Fruit fly (Drosophila melanogaster) whole organism, embryonic: Measurements from ENCODE around the gene CG14194.

Experiments
- CG10959 ChIP-seq: fragments of 200-800 bp; sonication (Bioruptor generic); IDR thresholded peaks from 2 replicates; pipeline ENCODE4 v1.3.6; 2022; ENCODE audit warnings: missing biosample characterization, missing genetic modification characterization
- CG11560 ChIP-seq: fragments of 200-800 bp; sonication (Bioruptor generic); IDR thresholded peaks from 3 replicates; pipeline ENCODE4 v1.3.6; 2022; ENCODE audit warnings: missing biosample characterization, missing genetic modification characterization
- CG17328 ChIP-seq: fragments of 200-800 bp; sonication (Bioruptor generic); IDR thresholded peaks from 2 replicates; pipeline ENCODE4 v1.3.6; 2022; ENCODE audit warnings: missing biosample characterization, missing genetic modification characterization
- CG17802 ChIP-seq: fragments of 200-800 bp; sonication (Bioruptor generic); optimal IDR thresholded peaks from 2 replicates; lab custom pipeline; 2018; ENCODE audit warnings: missing biosample characterization, mild to moderate bottlenecking, missing genetic modification characterization, moderate library complexity
- CG2678 ChIP-seq: fragments of 200-800 bp; sonication (Bioruptor generic); optimal IDR thresholded peaks from 3 replicates; lab custom pipeline; 2019; ENCODE audit warnings: missing biosample characterization, mild to moderate bottlenecking, missing genetic modification characterization, moderate library complexity
- CG42726 ChIP-seq: fragments of 200-800 bp; sonication (Bioruptor generic); IDR thresholded peaks from 2 replicates; pipeline ENCODE4 v1.3.6; 2022; ENCODE audit warnings: missing biosample characterization, missing genetic modification characterization; ENCODE audit not compliant: partially characterized antibody
- CG5180 ChIP-seq: fragments of 200-800 bp; sonication (Bioruptor generic); optimal IDR thresholded peaks from 3 replicates; lab custom pipeline; 2017; ENCODE audit warnings: missing biosample characterization, missing genetic modification characterization, mild to moderate bottlenecking, moderate library complexity, missing genetic modification reagents
- CG5953 ChIP-seq: fragments of 200-800 bp; sonication (Bioruptor generic); IDR thresholded peaks from 2 replicates; pipeline ENCODE4 v1.3.6; 2022; ENCODE audit warnings: missing biosample characterization, missing genetic modification characterization
- CG6254 ChIP-seq: fragments of 200-800 bp; sonication (Bioruptor generic); optimal IDR thresholded peaks from 3 replicates; lab custom pipeline; 2017; ENCODE audit warnings: mild to moderate bottlenecking, missing biosample characterization, missing genetic modification reagents, missing genetic modification characterization
- CG6791 ChIP-seq: fragments of 200-800 bp; sonication (Bioruptor generic); IDR thresholded peaks from 3 replicates; pipeline ENCODE4 v1.3.6; 2022; ENCODE audit warnings: missing biosample characterization, missing genetic modification characterization; ENCODE audit not compliant: partially characterized antibody
- CG6813 ChIP-seq: fragments of 200-800 bp; sonication (Bioruptor generic); optimal IDR thresholded peaks from 2 replicates; lab custom pipeline; 2017; ENCODE audit warnings: missing biosample characterization, missing genetic modification characterization, mild to moderate bottlenecking, moderate library complexity, missing genetic modification reagents
- CG7556 ChIP-seq: fragments of 200-800 bp; sonication (Bioruptor generic); optimal IDR thresholded peaks from 2 replicates; lab custom pipeline; 2017; ENCODE audit warnings: missing biosample characterization, mild to moderate bottlenecking, missing genetic modification characterization
- CG8388 ChIP-seq: fragments of 200-800 bp; sonication (Bioruptor generic); optimal IDR thresholded peaks from 2 replicates; lab custom pipeline; 2019; ENCODE audit warnings: missing biosample characterization, mild to moderate bottlenecking, missing genetic modification characterization, moderate library complexity
- CG9932 ChIP-seq: fragments of 200-800 bp; sonication (Bioruptor generic); IDR thresholded peaks from 2 replicates; pipeline ENCODE4 v1.3.6; 2022; ENCODE audit warnings: missing biosample characterization, missing genetic modification characterization
- Dfd ChIP-seq, 2 experiments: fragments of >200 bp; optimal IDR thresholded peaks; 2 replicates each; lab custom pipeline; 2017; ENCODE audit warnings: missing biosample characterization in 2 of 2, missing genetic modification characterization in 2 of 2
- Dp ChIP-seq: fragments of 200-800 bp; sonication (Bioruptor generic); optimal IDR thresholded peaks from 2 replicates; lab custom pipeline; 2018; ENCODE audit warnings: missing biosample characterization, mild to moderate bottlenecking, missing genetic modification characterization, moderate library complexity
- Eip74EF ChIP-seq, 2 experiments: fragments of 200-800 bp in 1 of 2; fragments of >200 bp in 1 of 2; sonication (Bioruptor generic) in 1 of 2; optimal IDR thresholded peaks; 2 replicates each; lab custom pipeline; 2017 to 2019; ENCODE audit warnings: missing biosample characterization in 2 of 2, missing genetic modification characterization in 2 of 2, mild to moderate bottlenecking in 1 of 2, moderate library complexity in 1 of 2
- Gug ChIP-seq: fragments of 200-800 bp; sonication (Bioruptor generic); IDR thresholded peaks from 4 replicates; pipeline ENCODE4 v1.3.6; 2022; ENCODE audit warnings: missing biosample characterization, missing genetic modification characterization
- HLH4C ChIP-seq: fragments of 200-800 bp; sonication (Bioruptor generic); IDR thresholded peaks from 3 replicates; pipeline ENCODE4 v1.3.6; 2022; ENCODE audit warnings: missing biosample characterization, missing genetic modification characterization; ENCODE audit not compliant: partially characterized antibody
- HLHmδ ChIP-seq: fragments of 200-800 bp; sonication (Bioruptor generic); optimal IDR thresholded peaks from 2 replicates; lab custom pipeline; 2018; ENCODE audit warnings: missing biosample characterization, mild to moderate bottlenecking, missing genetic modification characterization, moderate library complexity
- Hr39 ChIP-seq: fragments of >200 bp; optimal IDR thresholded peaks from 2 replicates; lab custom pipeline; 2017
- Lim3 ChIP-seq: fragments of 200-800 bp; sonication (Bioruptor generic); IDR thresholded peaks from 2 replicates; pipeline ENCODE4 v1.3.6; 2022; ENCODE audit warnings: missing biosample characterization, missing genetic modification characterization
- NK7.1 ChIP-seq: fragments of 200-800 bp; sonication (Bioruptor generic); optimal IDR thresholded peaks from 3 replicates; lab custom pipeline; 2016; ENCODE audit warnings: missing biosample characterization, missing genetic modification characterization
- Nf-YB ChIP-seq: fragments of 200-800 bp; sonication (Bioruptor generic); optimal IDR thresholded peaks from 3 replicates; lab custom pipeline; 2019; ENCODE audit warnings: missing biosample characterization, mild to moderate bottlenecking, missing genetic modification characterization, moderate library complexity
- Sox102F ChIP-seq: fragments of 200-800 bp; sonication (Bioruptor generic); optimal IDR thresholded peaks from 2 replicates; lab custom pipeline; 2018; ENCODE audit warnings: missing biosample characterization, mild to moderate bottlenecking, missing genetic modification characterization, moderate library complexity
- Stat92E ChIP-seq, 3 experiments: fragments of >200 bp in 2 of 3; fragments of 200-800 bp in 1 of 3; sonication (Bioruptor generic) in 1 of 3; optimal IDR thresholded peaks; 2 replicates each; lab custom pipeline; 2017 to 2019; ENCODE audit warnings: missing biosample characterization in 3 of 3, missing genetic modification characterization in 3 of 3, mild to moderate bottlenecking in 1 of 3, moderate library complexity in 1 of 3
- TFAM ChIP-seq: fragments of 200-800 bp; sonication (Bioruptor generic); optimal IDR thresholded peaks from 2 replicates; lab custom pipeline; 2017; ENCODE audit warnings: missing biosample characterization, missing genetic modification characterization, inconsistent platforms
- ac ChIP-seq: fragments of 200-800 bp; sonication (Bioruptor generic); optimal IDR thresholded peaks from 3 replicates; lab custom pipeline; 2017; ENCODE audit warnings: missing biosample characterization, mild to moderate bottlenecking, missing genetic modification characterization
- al ChIP-seq: fragments of 200-800 bp; sonication (Bioruptor generic); IDR thresholded peaks from 2 replicates; pipeline ENCODE4 v1.3.6; 2022; ENCODE audit warnings: missing biosample characterization, missing genetic modification characterization
- bsh ChIP-seq, 2 experiments: fragments of 200-800 bp; sonication (Bioruptor generic); optimal IDR thresholded peaks; 2 replicates each; lab custom pipeline; 2017 to 2018; ENCODE audit warnings: mild to moderate bottlenecking in 2 of 2, missing biosample characterization in 2 of 2, missing genetic modification characterization in 2 of 2, moderate library complexity in 1 of 2
- cg ChIP-seq: fragments of 200-800 bp; sonication (Bioruptor generic); optimal IDR thresholded peaks from 3 replicates; lab custom pipeline; 2019; ENCODE audit warnings: missing biosample characterization, mild to moderate bottlenecking, missing genetic modification characterization, moderate library complexity
- chif ChIP-seq, 2 experiments: fragments of 200-800 bp; sonication (Bioruptor generic); optimal IDR thresholded peaks; 3 replicates each; lab custom pipeline; 2016; ENCODE audit warnings: missing biosample characterization in 2 of 2, missing genetic modification characterization in 2 of 2
- chm ChIP-seq: fragments of 200-800 bp; sonication (Bioruptor generic); IDR thresholded peaks from 2 replicates; pipeline ENCODE4 v1.3.6; 2022; ENCODE audit warnings: missing biosample characterization, missing genetic modification characterization
- crol ChIP-seq: fragments of 200-800 bp; sonication (Bioruptor generic); IDR thresholded peaks from 2 replicates; pipeline ENCODE4 v1.3.6; 2022; ENCODE audit warnings: missing biosample characterization, missing genetic modification characterization
- da ChIP-seq: fragments of 200-800 bp; sonication (Bioruptor generic); optimal IDR thresholded peaks from 2 replicates; lab custom pipeline; 2016; ENCODE audit warnings: missing biosample characterization, missing genetic modification characterization
- fd64A ChIP-seq: fragments of 200-800 bp; sonication (Bioruptor generic); optimal IDR thresholded peaks from 3 replicates; lab custom pipeline; 2018; ENCODE audit warnings: missing biosample characterization, mild to moderate bottlenecking, missing genetic modification characterization
- gt ChIP-seq: fragments of 200-800 bp; sonication (Bioruptor generic); IDR thresholded peaks from 2 replicates; pipeline ENCODE4 v1.3.6; 2022; ENCODE audit warnings: missing biosample characterization, missing genetic modification characterization
- insv ChIP-seq, 2 experiments: fragments of 200-800 bp; sonication (Bioruptor generic); optimal IDR thresholded peaks; 3 replicates each; lab custom pipeline; 2016 to 2018; ENCODE audit warnings: missing biosample characterization in 2 of 2, missing genetic modification characterization in 2 of 2
- jing ChIP-seq: fragments of 200-800 bp; sonication (Bioruptor generic); optimal IDR thresholded peaks from 2 replicates; lab custom pipeline; 2018; ENCODE audit warnings: missing biosample characterization, mild to moderate bottlenecking, missing genetic modification characterization
- maf-S ChIP-seq: fragments of 200-800 bp; sonication (Bioruptor generic); optimal IDR thresholded peaks from 2 replicates; lab custom pipeline; 2016; ENCODE audit warnings: missing biosample characterization, missing genetic modification characterization
- nom ChIP-seq: fragments of 200-800 bp; sonication (Bioruptor generic); optimal IDR thresholded peaks from 2 replicates; lab custom pipeline; 2017; ENCODE audit warnings: missing biosample characterization, missing genetic modification characterization, mild to moderate bottlenecking, moderate library complexity, missing genetic modification reagents
- pfk ChIP-seq: fragments of 200-800 bp; sonication (Bioruptor generic); optimal IDR thresholded peaks from 2 replicates; lab custom pipeline; 2018; ENCODE audit warnings: missing biosample characterization, mild to moderate bottlenecking, missing genetic modification characterization, moderate library complexity
- phol ChIP-seq: fragments of 200-800 bp; sonication (Bioruptor generic); optimal IDR thresholded peaks from 3 replicates; lab custom pipeline; 2018; ENCODE audit warnings: missing biosample characterization, mild to moderate bottlenecking, missing genetic modification characterization, moderate library complexity
- sim ChIP-seq: fragments of 200-800 bp; sonication (Bioruptor generic); IDR thresholded peaks from 2 replicates; pipeline ENCODE4 v1.3.6; 2022; ENCODE audit warnings: missing biosample characterization, missing genetic modification characterization
- sna ChIP-seq: fragments of 200-800 bp; sonication (Bioruptor generic); IDR thresholded peaks from 2 replicates; pipeline ENCODE4 v1.3.6; 2022; ENCODE audit warnings: missing biosample characterization, missing genetic modification characterization; ENCODE audit not compliant: partially characterized antibody
- toy ChIP-seq: fragments of 200-800 bp; sonication (Bioruptor generic); IDR thresholded peaks from 2 replicates; pipeline ENCODE4 v1.3.6; 2022; ENCODE audit warnings: missing biosample characterization, missing genetic modification characterization
- trh ChIP-seq: fragments of 200-800 bp; sonication (Bioruptor generic); optimal IDR thresholded peaks from 2 replicates; lab custom pipeline; 2016; ENCODE audit warnings: missing biosample characterization, missing genetic modification characterization
- ttk ChIP-seq: fragments of 200-800 bp; sonication (Bioruptor generic); IDR thresholded peaks from 2 replicates; pipeline ENCODE4 v2.1.2; 2022; ENCODE audit warnings: missing biosample characterization, missing genetic modification characterization
- twi ChIP-seq: fragments of 200-800 bp; optimal IDR thresholded peaks from 2 replicates; lab custom pipeline; 2019; ENCODE audit warnings: missing biosample characterization, mild to moderate bottlenecking, missing genetic modification characterization, moderate library complexity
- usp ChIP-seq: fragments of >200 bp; optimal IDR thresholded peaks from 2 replicates; lab custom pipeline; 2017; ENCODE audit warnings: missing biosample characterization, missing genetic modification characterization

The CG14194 gene

DNA sequence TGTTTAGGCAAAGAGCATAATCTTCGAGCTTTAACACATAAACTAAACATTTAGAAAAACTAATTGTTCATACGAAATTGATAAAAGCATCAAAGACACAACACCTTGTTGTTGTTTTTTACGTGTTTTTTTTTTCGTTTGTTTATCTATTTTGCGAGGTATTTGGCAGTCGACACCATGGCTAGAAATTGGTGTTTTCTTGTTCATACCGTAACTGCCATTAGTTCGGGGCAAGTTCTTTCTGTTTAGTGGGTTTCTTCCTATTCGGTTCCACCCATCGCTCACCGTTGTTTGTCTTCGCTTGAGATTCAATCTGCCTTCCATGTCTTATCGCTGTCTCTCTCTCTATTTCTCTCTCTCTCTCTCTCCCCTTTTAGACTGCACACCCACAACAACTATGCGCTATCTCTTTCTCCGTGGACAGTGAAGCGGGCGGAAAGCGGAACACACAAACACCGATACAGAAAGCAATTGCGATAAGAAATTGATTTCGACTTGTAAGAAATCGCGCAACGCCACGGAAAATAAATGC, 46.9 kb upstream of the CG14194 start (continued):
- TF ChIP-seq Lim3 (GFP tag; lab: Robert Waterston, UW) = no peak
- no peak for TF ChIP-seq gt
- TF ChIP-seq ac (GFP tag; lab: Kevin White, UChicago) = no peak
- TF ChIP-seq Stat92E (GFP tag; optimal IDR thresholded peaks at IDR 0.05; lab: Kevin White, UChicago) = no peak
- peak in 1 of 2 experiments; percentile 23 for TF ChIP-seq bsh (GFP tag; optimal IDR thresholded peaks at IDR 0.05; lab: Kevin White, UChicago)
- TF ChIP-seq Dfd (GFP tag; optimal IDR thresholded peaks at IDR 0.05; lab: Kevin White, UChicago) = no peak
- no peak for TF ChIP-seq Dp (GFP tag; lab: Kevin White, UChicago)
- TF ChIP-seq CG17328 = 0 out of 2 replicates have a peak, but pooled peaks have one; percentile 12
- TF ChIP-seq cg (GFP tag; lab: Kevin White, UChicago) = peak; percentile 45
- TF ChIP-seq twi (tag; lab: Kevin White, UChicago) = no peak
- TF ChIP-seq HLH4C (GFP tag; lab: Robert Waterston, UW) = no peak
- TF ChIP-seq al = no peak
- TF ChIP-seq chm = 0 out of 2 replicates have a peak, but pooled peaks have one; percentile 24
- no peak for TF ChIP-seq HLHmδ (GFP tag; lab: Kevin White, UChicago)
- TF ChIP-seq sim (GFP tag; lab: Robert Waterston, UW) = no peak
- no peak for TF ChIP-seq CG6813 (GFP tag; lab: Kevin White, UChicago)
- TF ChIP-seq CG9932 (GFP tag; lab: Robert Waterston, UW) = no peak
- TF ChIP-seq phol (tag; lab: Kevin White, UChicago) = peak; percentile 16
- no peak for TF ChIP-seq toy
- no peak for TF ChIP-seq CG8388 (GFP tag; lab: Kevin White, UChicago)
- no peak for TF ChIP-seq Nf-YB (GFP tag; lab: Kevin White, UChicago)
- no peak for TF ChIP-seq insv (GFP tag; optimal IDR thresholded peaks at IDR 0.05; lab: Kevin White, UChicago)
- no peak for TF ChIP-seq Hr39 (lab: Kevin White, UChicago)
- TF ChIP-seq CG10959 = no peak
- TF ChIP-seq CG7556 (GFP tag; lab: Kevin White, UChicago) = no peak
- no peak for TF ChIP-seq nom (GFP tag; lab: Kevin White, UChicago)
- TF ChIP-seq maf-S = no peak
- no peak for TF ChIP-seq fd64A (GFP tag; lab: Kevin White, UChicago)
- peak; percentile 16 for TF ChIP-seq trh (GFP tag; lab: Kevin White, UChicago)
- no peak for TF ChIP-seq CG11560
- TF ChIP-seq CG17802 = no peak
- TF ChIP-seq chif (GFP tag; optimal IDR thresholded peaks at IDR 0.05; lab: Kevin White, UChicago) = peak; percentile 8 to 40
- peak; percentile 6 for TF ChIP-seq CG5180
- TF ChIP-seq pfk = no peak
- TF ChIP-seq Eip74EF (GFP tag; optimal IDR thresholded peaks at IDR 0.05; lab: Kevin White, UChicago) = peak in 1 of 2 experiments; percentile 28
- peak; percentile 66 for TF ChIP-seq crol (GFP tag; lab: Robert Waterston, UW)
- no peak for TF ChIP-seq jing (GFP tag; lab: Kevin White, UChicago)
- TF ChIP-seq TFAM (GFP tag; lab: Kevin White, UChicago) = no peak
- no peak for TF ChIP-seq sna
- peak; percentile 25 for TF ChIP-seq Sox102F (GFP tag; lab: Kevin White, UChicago)
- TF ChIP-seq CG6791 = no peak
- no peak for TF ChIP-seq Gug
- TF ChIP-seq CG5953 (GFP tag; lab: Robert Waterston, UW) = no peak
- TF ChIP-seq CG2678 (tag; lab: Kevin White, UChicago) = peak; percentile 31
- TF ChIP-seq CG6254 (GFP tag; lab: Kevin White, UChicago) = no peak
- peak; percentile 61 for TF ChIP-seq NK7.1 (GFP tag; lab: Kevin White, UChicago)
- TF ChIP-seq da (GFP tag; lab: Kevin White, UChicago) = no peak
- TF ChIP-seq usp (GFP tag; lab: Kevin White, UChicago) = no peak
- no peak for TF ChIP-seq ttk (GFP tag; lab: Robert Waterston, UW)
- no peak for TF ChIP-seq CG42726 (GFP tag; lab: Robert Waterston, UW)
